Worm (Caenorhabditis elegans): ENCODE data around the gene F13A2.3.

DNA sequence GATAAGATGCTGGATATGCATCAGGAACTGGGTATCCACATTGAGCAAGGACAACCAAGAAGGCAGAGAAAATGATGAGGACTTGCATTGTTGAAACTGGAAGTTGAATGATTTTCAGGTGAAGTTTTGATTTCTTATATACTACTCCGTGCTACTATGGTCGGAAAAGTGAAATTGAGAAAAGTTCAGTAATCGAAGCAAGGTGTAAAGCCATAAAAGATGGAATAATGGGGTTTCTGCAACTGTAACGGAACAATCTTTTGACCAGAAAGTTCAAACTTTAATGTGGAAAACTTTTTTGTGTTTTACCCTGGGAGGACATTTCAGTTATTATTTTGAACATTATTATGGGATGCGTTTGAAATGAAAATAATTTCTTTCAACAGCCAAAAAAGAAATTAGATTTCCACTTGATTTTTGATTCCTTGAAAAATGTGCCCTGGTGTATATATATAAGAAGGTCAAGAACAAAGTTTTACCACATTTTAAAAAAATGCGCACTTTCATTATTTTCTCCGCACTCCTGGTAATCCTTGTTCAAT is 27.8 kb upstream of the F13A2.3 start, which contains the start of the genes Y47D7A.9 and Y47D7A.19:
- TF ChIP-seq W03F9.2 (tag; optimal IDR thresholded peaks at IDR 0.05): no peak
- TF ChIP-seq dao-5 (tag; optimal IDR thresholded peaks at IDR 0.05): no peak

Data from whole organism, L4/young adult.